Fruit fly (Drosophila melanogaster): ENCODE data around the gene CG5381.

The CG5381 gene

dm6 chr2L:10298306-10298705 lies 24.6 kb downstream of the CG5381 start:
- TF ChIP-seq Hr38 (GFP tag; optimal IDR thresholded peaks at IDR 0.05), result no peak
- no peak for TF ChIP-seq spab (GFP tag; optimal IDR thresholded peaks at IDR 0.05)
- TF ChIP-seq ss (GFP tag; optimal IDR thresholded peaks at IDR 0.05), result no peak
- no peak for TF ChIP-seq CG11902 (GFP tag; optimal IDR thresholded peaks at IDR 0.05)
- peak; percentile 91 for TF ChIP-seq fkh (GFP tag; optimal IDR thresholded peaks at IDR 0.05)
- TF ChIP-seq CG8319 (GFP tag; optimal IDR thresholded peaks at IDR 0.05), result no peak
- no peak for TF ChIP-seq eg (GFP tag; IDR thresholded peaks at IDR 0.05)
- TF ChIP-seq svp (GFP tag), result no peak
- no peak for TF ChIP-seq Lpt (GFP tag; optimal IDR thresholded peaks at IDR 0.05)

dm6 chr2L:10294798-10295669 lies 27.9 kb downstream of the CG5381 start, which contains the start of gene Hand:
Gene Hand (minus strand): TSS chr2L:10295385.
- TF ChIP-seq CG10669 (GFP tag; optimal IDR thresholded peaks at IDR 0.05) (no peak), achi (GFP tag; optimal IDR thresholded peaks at IDR 0.05) (no peak), spab (GFP tag; optimal IDR thresholded peaks at IDR 0.05) (no peak), Sox14 (GFP tag; optimal IDR thresholded peaks at IDR 0.05) (no peak), Eip78C (GFP tag) (peak; percentile 26), CG9139 (GFP tag; optimal IDR thresholded peaks at IDR 0.05) (no peak), CG1621 (tag; optimal IDR thresholded peaks at IDR 0.05) (no peak), Ets21C (GFP tag; optimal IDR thresholded peaks at IDR 0.05) (no peak), CG7368 (GFP tag; optimal IDR thresholded peaks at IDR 0.05) (no peak)

dm6 chr2L:10292066-10292560 lies 30.8 kb downstream of the CG5381 start, which contains the start of gene Ufd4:
Gene Ufd4 (minus strand): TSS chr2L:10292365.
- TF ChIP-seq CG11902 (GFP tag; optimal IDR thresholded peaks at IDR 0.05), result peak; percentile 11
- peak; percentile 70 for TF ChIP-seq esn (GFP tag; optimal IDR thresholded peaks at IDR 0.05)
- peak; percentile 68; the same call in 1 of the 2 replicates for TF ChIP-seq CG15336 (GFP tag; IDR thresholded peaks at IDR 0.05)
- peak; percentile 7 for TF ChIP-seq fd85E (GFP tag; optimal IDR thresholded peaks at IDR 0.05)
- TF ChIP-seq fkh (GFP tag; optimal IDR thresholded peaks at IDR 0.05), result no peak
- TF ChIP-seq CG3032 (tag; optimal IDR thresholded peaks at IDR 0.05), result peak; percentile 67
- TF ChIP-seq CG6792 (GFP tag; optimal IDR thresholded peaks at IDR 0.05), result peak; percentile 29
- TF ChIP-seq svp (GFP tag), result no peak
- TF ChIP-seq fd59A (GFP tag; optimal IDR thresholded peaks at IDR 0.05), result no peak
- TF ChIP-seq CG31627 (GFP tag; optimal IDR thresholded peaks at IDR 0.05), result peak; percentile 63

- no peak for TF ChIP-seq Hr38 (GFP tag; optimal IDR thresholded peaks at IDR 0.05)
- no peak for TF ChIP-seq svp (GFP tag)
- no peak for TF ChIP-seq CG4318 (GFP tag; optimal IDR thresholded peaks at IDR 0.05)
- TF ChIP-seq CG8632 (GFP tag; optimal IDR thresholded peaks at IDR 0.05), result no peak
- no peak for TF ChIP-seq Ets21C (GFP tag; optimal IDR thresholded peaks at IDR 0.05)
- TF ChIP-seq CG10631 (GFP tag; optimal IDR thresholded peaks at IDR 0.05), result no peak
- no peak for TF ChIP-seq esn (GFP tag; optimal IDR thresholded peaks at IDR 0.05)
- TF ChIP-seq Hr39 (GFP tag; optimal IDR thresholded peaks at IDR 0.05), result no peak
- no peak for TF ChIP-seq dac (GFP tag; optimal IDR thresholded peaks at IDR 0.05)
- no peak for TF ChIP-seq vri (GFP tag; optimal IDR thresholded peaks at IDR 0.05)
- no peak for TF ChIP-seq Hr4 (GFP tag; optimal IDR thresholded peaks at IDR 0.05)
- TF ChIP-seq Eip75B (GFP tag; optimal IDR thresholded peaks at IDR 0.05), result no peak
- no peak for TF ChIP-seq CG15336 (GFP tag; IDR thresholded peaks at IDR 0.05)
- TF ChIP-seq CG11902 (GFP tag; optimal IDR thresholded peaks at IDR 0.05), result no peak
These were observed 31.6 kb downstream of the CG5381 start for dm6 chr2L:10291276-10291675.

dm6 chr2L:10280772-10281171 lies 42.1 kb downstream of the CG5381 start, which contains the start of gene CG34043:
Gene CG34043 (minus strand): TSS chr2L:10280872.
- TF ChIP-seq CG8119 (GFP tag; IDR thresholded peaks at IDR 0.05) (no peak), CG10631 (GFP tag; optimal IDR thresholded peaks at IDR 0.05) (no peak), Eip75B (GFP tag; optimal IDR thresholded peaks at IDR 0.05) (no peak), CG6854 (GFP tag; optimal IDR thresholded peaks at IDR 0.05) (no peak), Hr38 (GFP tag; optimal IDR thresholded peaks at IDR 0.05) (no peak), CG1621 (tag; optimal IDR thresholded peaks at IDR 0.05) (no peak), Eip93F (GFP tag; optimal IDR thresholded peaks at IDR 0.05) (no peak), Sox102F (GFP tag; optimal IDR thresholded peaks at IDR 0.05) (no peak), pdm3 (GFP tag; optimal IDR thresholded peaks at IDR 0.05) (no peak), Sox14 (GFP tag; optimal IDR thresholded peaks at IDR 0.05) (no peak), OdsH (GFP tag; optimal IDR thresholded peaks at IDR 0.05) (no peak), CG9139 (GFP tag; optimal IDR thresholded peaks at IDR 0.05) (no peak), CG34406 (GFP tag; optimal IDR thresholded peaks at IDR 0.05) (no peak), CG6276 (GFP tag; optimal IDR thresholded peaks at IDR 0.05) (no peak), CG3032 (tag; optimal IDR thresholded peaks at IDR 0.05) (no peak), Ets96B (tag; optimal IDR thresholded peaks at IDR 0.05) (no peak), eg (GFP tag; IDR thresholded peaks at IDR 0.05) (no peak), Met (GFP tag; optimal IDR thresholded peaks at IDR 0.05) (no peak)

Data from whole organism, prepupa.